Fruit fly (Drosophila melanogaster): ENCODE data around the gene Srp72.

The Srp72 gene

dm6 chr3R:20549855-20550603, 38.5 kb upstream of the Srp72 start (continued):
- TF ChIP-seq CG8924 (tag; optimal IDR thresholded peaks at IDR 0.05) (peak; percentile 86), Sry-β (GFP tag; optimal IDR thresholded peaks at IDR 0.05) (no peak), jumu (GFP tag; optimal IDR thresholded peaks at IDR 0.05) (no peak), CG31365 (tag; optimal IDR thresholded peaks at IDR 0.05) (peak; percentile 47), CG11456 (GFP tag; IDR thresholded peaks at IDR 0.05) (peak; percentile 78; the same call in 2 of the 3 replicates), CG17359 (tag; optimal IDR thresholded peaks at IDR 0.05) (peak; percentile 88), fd64A (GFP tag; optimal IDR thresholded peaks at IDR 0.05) (no peak), ERR (GFP tag; optimal IDR thresholded peaks at IDR 0.05) (no peak), CG17328 (GFP tag; IDR thresholded peaks at IDR 0.05) (peak; percentile 87), her (GFP tag; optimal IDR thresholded peaks at IDR 0.05) (no peak), CG3847 (GFP tag; IDR thresholded peaks at IDR 0.05) (peak; percentile 81), CG4854 (GFP tag; optimal IDR thresholded peaks at IDR 0.05) (peak; percentile 45), zen2 (GFP tag; IDR thresholded peaks at IDR 0.05; ENCODE audit: partially characterized antibody) (no peak), Hr78 (GFP tag; optimal IDR thresholded peaks at IDR 0.05) (peak in 1 of 2 experiments; percentile 58), CG17186 (GFP tag; optimal IDR thresholded peaks at IDR 0.05) (no peak), Fer1 (GFP tag; optimal IDR thresholded peaks at IDR 0.05) (peak; percentile 92), Spps (tag; optimal IDR thresholded peaks at IDR 0.05) (peak; percentile 62), CG7271 (tag; optimal IDR thresholded peaks at IDR 0.05) (no peak), pzg (GFP tag; optimal IDR thresholded peaks at IDR 0.05) (no peak), ap (GFP tag; IDR thresholded peaks at IDR 0.05) (peak; percentile 62), MTF-1 (GFP tag; optimal IDR thresholded peaks at IDR 0.05; ENCODE audit: borderline replicate concordance) (peak; percentile 43), Hmx (GFP tag; optimal IDR thresholded peaks at IDR 0.05) (no peak), CG8944 (GFP tag; optimal IDR thresholded peaks at IDR 0.05) (no peak), CG33213 (GFP tag; optimal IDR thresholded peaks at IDR 0.05) (no peak), caup (GFP tag; optimal IDR thresholded peaks at IDR 0.05; ENCODE audit: severe bottlenecking) (peak; percentile 86), CG6272 (GFP tag; IDR thresholded peaks at IDR 0.05) (peak; percentile 73), CG14710 (tag; optimal IDR thresholded peaks at IDR 0.05) (peak; percentile 83), CG8290 (GFP tag; optimal IDR thresholded peaks at IDR 0.05) (peak; percentile 80), CG8290 (tag; optimal IDR thresholded peaks at IDR 0.05) (peak; percentile 11 to 44), mld (GFP tag; IDR thresholded peaks at IDR 0.05; ENCODE audit: partially characterized antibody) (no peak), cg (GFP tag; optimal IDR thresholded peaks at IDR 0.05) (no peak), cad (GFP tag; optimal IDR thresholded peaks at IDR 0.05) (peak; percentile 24), NK7.1 (GFP tag; optimal IDR thresholded peaks at IDR 0.05) (no peak), CG10274 (GFP tag; optimal IDR thresholded peaks at IDR 0.05) (peak; percentile 76), TFAM (GFP tag; optimal IDR thresholded peaks at IDR 0.05) (peak; percentile 46), CG7357 (GFP tag; IDR thresholded peaks at IDR 0.05) (peak; percentile 80), sug (tag; optimal IDR thresholded peaks at IDR 0.05) (peak; percentile 87), tll (GFP tag; optimal IDR thresholded peaks at IDR 0.05) (peak in 1 of 2 experiments; percentile 93), HLH4C (GFP tag; IDR thresholded peaks at IDR 0.05; ENCODE audit: partially characterized antibody) (no peak), tio (GFP tag; optimal IDR thresholded peaks at IDR 0.05) (peak; percentile 83), CG1792 (GFP tag; optimal IDR thresholded peaks at IDR 0.05) (no peak), CG9727 (GFP tag; optimal IDR thresholded peaks at IDR 0.05) (peak; percentile 86), CG15011 (GFP tag; optimal IDR thresholded peaks at IDR 0.05) (peak; percentile 62), CG3726 (GFP tag; IDR thresholded peaks at IDR 0.05) (peak; percentile 78; the same call in 2 of the 3 replicates), CG7786 (GFP tag; optimal IDR thresholded peaks at IDR 0.05) (peak; percentile 37), CG6683 (GFP tag; optimal IDR thresholded peaks at IDR 0.05) (peak; percentile 66), ems (GFP tag; optimal IDR thresholded peaks at IDR 0.05) (peak; percentile 63), hkb (optimal IDR thresholded peaks at IDR 0.05) (no peak), hkb (GFP tag; IDR thresholded peaks at IDR 0.05) (peak; percentile 85)
